Worm (Caenorhabditis elegans) whole organism, L4 larva: Measurements from ENCODE around the gene mks-3.

Experiments used
- T26A8.4 ChIP-seq: fragments of 200-800 bp; sonication (Bioruptor generic); IDR thresholded peaks from 2 replicates; pipeline ENCODE4 v1.3.6; 2022; ENCODE audit warnings: missing genetic modification characterization, missing compliant biosample characterization
- ZK546.5 ChIP-seq, 2 experiments: sonication (generic microtip); optimal IDR thresholded peaks; 2 replicates each; lab custom pipeline; 2017; ENCODE audit warnings: missing biosample characterization in 2 of 2, missing genetic modification characterization in 2 of 2
- dmd-6 ChIP-seq: fragments of 200-800 bp; sonication (Bioruptor generic); IDR thresholded peaks from 2 replicates; pipeline ENCODE4 v1.3.6; 2022; ENCODE audit warnings: missing genetic modification reagents, missing genetic modification characterization, missing compliant biosample characterization
- gei-8 ChIP-seq: fragments of 200-800 bp; sonication (Bioruptor generic); optimal IDR thresholded peaks from 2 replicates; lab custom pipeline; 2018; ENCODE audit warnings: mild to moderate bottlenecking, missing genetic modification characterization, missing compliant biosample characterization
- mdt-29 ChIP-seq: fragments of 200-800 bp; sonication (Bioruptor generic); IDR thresholded peaks from 2 replicates; pipeline ENCODE4 v1.3.6; 2022; ENCODE audit warnings: missing genetic modification reagents, missing genetic modification characterization, missing compliant biosample characterization
- nhr-48 ChIP-seq: sonication (generic microtip); optimal IDR thresholded peaks from 2 replicates; lab custom pipeline; 2016; ENCODE audit warnings: mild to moderate bottlenecking, missing genetic modification characterization, missing compliant biosample characterization
- pqm-1 ChIP-seq: sonication (generic microtip); optimal IDR thresholded peaks from 2 replicates; lab custom pipeline; 2017; ENCODE audit warnings: missing biosample characterization, missing genetic modification characterization
- skn-1 ChIP-seq: fragments of 150-350 bp; optimal IDR thresholded peaks from 2 replicates; lab custom pipeline; 2014; ENCODE audit warnings: missing biosample characterization, missing genetic modification characterization
- unc-130 ChIP-seq: sonication (generic microtip); optimal IDR thresholded peaks from 2 replicates; lab custom pipeline; 2016; ENCODE audit warnings: missing genetic modification reagents, missing genetic modification characterization, missing compliant biosample characterization
- ztf-11 ChIP-seq: fragments of 150-350 bp; optimal IDR thresholded peaks from 2 replicates; lab custom pipeline; 2014; ENCODE audit warnings: missing biosample characterization, missing genetic modification characterization

ce11 chrII:7621513-7621912, 38.1 kb upstream of the mks-3 start:
- TF ChIP-seq T26A8.4 (GFP tag; lab: Robert Waterston, UW) (no peak), unc-130 (GFP tag; lab: Kevin White, UChicago) (no peak), skn-1 (tag; lab: Kevin White, UChicago) (no peak), gei-8 (GFP tag; lab: Kevin White, UChicago) (no peak), ZK546.5 (tag; optimal IDR thresholded peaks at IDR 0.05; lab: Kevin White, UChicago) (no peak), nhr-48 (tag; lab: Kevin White, UChicago) (no peak), pqm-1 (no peak), dmd-6 (no peak), ztf-11 (no peak), mdt-29 (GFP tag; lab: Robert Waterston, UW) (no peak)
